Fruit fly (Drosophila melanogaster) whole organism, wandering third instar larva: ENCODE measurements around the gene Rnb.

Experiments used
- Dif ChIP-seq: fragments of 200-275, 200-300 bp; sonication (Bioruptor generic); optimal IDR thresholded peaks from 2 replicates; lab custom pipeline; 2018; ENCODE audit warnings: missing biosample characterization, missing genetic modification characterization; ENCODE audit not compliant: partially characterized antibody
- Hr78 ChIP-seq: fragments of >200 bp; optimal IDR thresholded peaks from 2 replicates; lab custom pipeline; 2017; ENCODE audit warnings: missing biosample characterization, missing genetic modification characterization
- Jra ChIP-seq: sonication (Bioruptor generic); optimal IDR thresholded peaks from 2 replicates; lab custom pipeline; 2016; ENCODE audit warnings: missing biosample characterization, missing genetic modification characterization
- Mio ChIP-seq: sonication (Bioruptor generic); optimal IDR thresholded peaks from 2 replicates; lab custom pipeline; 2016; ENCODE audit warnings: missing biosample characterization, missing genetic modification characterization
- Myc ChIP-seq: fragments of >200 bp; optimal IDR thresholded peaks from 2 replicates; lab custom pipeline; 2017
- foxo ChIP-seq, 2 experiments: fragments of 200-800 bp; sonication (Bioruptor generic); optimal IDR thresholded peaks; 2 replicates in 1 of 2; 3 replicates in 1 of 2; lab custom pipeline; 2016 to 2017; ENCODE audit warnings: missing biosample characterization in 2 of 2, missing genetic modification characterization in 2 of 2
- lola ChIP-seq: fragments of >200 bp; optimal IDR thresholded peaks from 2 replicates; lab custom pipeline; 2017; ENCODE audit warnings: missing biosample characterization, missing genetic modification characterization
- psq ChIP-seq: fragments of 200-800 bp; sonication (Bioruptor generic); optimal IDR thresholded peaks from 3 replicates; lab custom pipeline; 2017; ENCODE audit warnings: missing biosample characterization, mild to moderate bottlenecking, missing genetic modification characterization, moderate library complexity

dm6 chr3R:29794161-29794882 lies 4.8 kb downstream of the Rnb start, which contains the start of gene sro:
- no peak for TF ChIP-seq Dif (GFP tag; lab: Kevin White, UChicago)
- no peak for TF ChIP-seq Myc (lab: Kevin White, UChicago)
- no peak for TF ChIP-seq Hr78
- TF ChIP-seq Jra (GFP tag; lab: Kevin White, UChicago): no peak
- TF ChIP-seq psq: peak; percentile 10
- peak in 1 of 2 experiments; percentile 45 for TF ChIP-seq foxo (GFP tag; optimal IDR thresholded peaks at IDR 0.05; lab: Kevin White, UChicago)
- TF ChIP-seq Mio (GFP tag; lab: Kevin White, UChicago): no peak
- no peak for TF ChIP-seq lola (GFP tag; lab: Kevin White, UChicago)
